Worm (Caenorhabditis elegans): ENCODE results near the gene trcs-2.

The trcs-2 gene

ce11 chrII:8716231-8716878, 5.9 kb upstream of the trcs-2 start, which contains the start of the genes cyn-11 and T01B7.5:
cyn-11 (minus strand) TSS chrII:8716281.
T01B7.5 (plus strand) TSS chrII:8716828.
- TF ChIP-seq unc-62 (GFP tag; optimal IDR thresholded peaks at IDR 0.05), result no peak

ce11 chrII:8717579-8717978, 4.7 kb upstream of the trcs-2 start:
- TF ChIP-seq unc-62 (GFP tag; optimal IDR thresholded peaks at IDR 0.05), result no peak

ce11 chrII:8726700-8727099, 4.4 kb downstream of the trcs-2 start, which contains the start of gene T01B7.9:
T01B7.9 (minus strand) TSS chrII:8726800.
- TF ChIP-seq unc-62 (GFP tag; optimal IDR thresholded peaks at IDR 0.05), result no peak

- TF ChIP-seq unc-62 (GFP tag; optimal IDR thresholded peaks at IDR 0.05), result no peak
These were observed 8.0 kb downstream of the trcs-2 start for ce11 chrII:8730281-8730680.

ce11 chrII:8730960-8731693, 8.9 kb downstream of the trcs-2 start:
- no peak for TF ChIP-seq unc-62 (GFP tag; optimal IDR thresholded peaks at IDR 0.05)

- TF ChIP-seq unc-62 (GFP tag; optimal IDR thresholded peaks at IDR 0.05), result no peak
These were observed 9.5 kb downstream of the trcs-2 start for ce11 chrII:8731736-8732229.

- no peak for TF ChIP-seq unc-62 (GFP tag; optimal IDR thresholded peaks at IDR 0.05)
These were observed 10.2 kb downstream of the trcs-2 start, which contains the start of gene rol-6 for ce11 chrII:8732339-8733100. rol-6 (plus strand) TSS chrII:8733050.

- no peak for TF ChIP-seq unc-62 (GFP tag; optimal IDR thresholded peaks at IDR 0.05)
These were observed 11.4 kb downstream of the trcs-2 start for ce11 chrII:8733627-8734026.

ce11 chrII:8737456-8737855, 15.2 kb downstream of the trcs-2 start, which contains the start of gene idpb-4:
idpb-4 (minus strand) TSS chrII:8737556.
- no peak for TF ChIP-seq unc-62 (GFP tag; optimal IDR thresholded peaks at IDR 0.05)

- no peak for TF ChIP-seq unc-62 (GFP tag; optimal IDR thresholded peaks at IDR 0.05)
These were observed 16.0 kb downstream of the trcs-2 start for ce11 chrII:8738244-8738643.

- TF ChIP-seq unc-62 (GFP tag; optimal IDR thresholded peaks at IDR 0.05), result no peak
These were observed 16.7 kb downstream of the trcs-2 start for ce11 chrII:8738955-8739354.

- TF ChIP-seq unc-62 (GFP tag; optimal IDR thresholded peaks at IDR 0.05), result no peak
These were observed 18.2 kb downstream of the trcs-2 start for ce11 chrII:8740326-8740949.

ce11 chrII:8741277-8741676, 19.0 kb downstream of the trcs-2 start:
- TF ChIP-seq unc-62 (GFP tag; optimal IDR thresholded peaks at IDR 0.05), result no peak

- TF ChIP-seq unc-62 (GFP tag; optimal IDR thresholded peaks at IDR 0.05), result no peak
These were observed 20.0 kb downstream of the trcs-2 start for ce11 chrII:8742006-8742847.

- no peak for TF ChIP-seq unc-62 (GFP tag; optimal IDR thresholded peaks at IDR 0.05)
These were observed 20.7 kb downstream of the trcs-2 start for ce11 chrII:8742972-8743371.

Data from whole organism, dauer.